Worm (Caenorhabditis elegans): Measurements from ENCODE around the gene Y53F4B.43.

DNA sequence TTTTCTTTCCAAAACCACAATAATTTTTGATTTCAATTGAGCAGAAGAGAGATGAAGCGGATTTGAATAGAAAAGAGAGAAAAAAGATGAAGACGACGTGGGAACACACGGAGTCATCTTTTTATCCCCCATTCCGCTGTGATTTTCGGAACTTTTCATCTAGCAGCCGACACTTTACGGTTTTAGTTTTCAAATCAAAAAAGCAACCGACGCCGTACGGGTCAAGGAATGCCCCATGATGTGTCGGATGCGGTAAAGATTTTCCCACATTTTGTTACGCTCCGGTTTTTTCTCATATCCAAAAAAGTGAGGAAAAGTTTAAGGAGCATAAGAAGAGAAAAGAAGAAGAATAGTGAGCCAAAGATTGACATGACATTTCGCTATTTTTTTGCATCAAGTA, 42.8 kb upstream of the Y53F4B.43 start:
- TF ChIP-seq him-1 (tag; optimal IDR thresholded peaks at IDR 0.05) (no peak), W03F9.2 (tag; optimal IDR thresholded peaks at IDR 0.05) (no peak), dao-5 (tag; optimal IDR thresholded peaks at IDR 0.05) (no peak)
